Fruit fly (Drosophila melanogaster): Measurements from ENCODE around the gene spo.
A peak's percentile ranks its signal among the peaks of the same experiment; 100 is the strongest.

dm6 chr3L:5637477-5637876 lies 45.1 kb upstream of the spo start:
- peak; percentile 90 for TF ChIP-seq Eip78C (GFP tag)
- TF ChIP-seq ss (GFP tag; optimal IDR thresholded peaks at IDR 0.05): peak; percentile 19 to 65
- TF ChIP-seq CG10669 (GFP tag; optimal IDR thresholded peaks at IDR 0.05): peak; percentile 63
- no peak for TF ChIP-seq CG11294 (GFP tag; IDR thresholded peaks at IDR 0.05)
- no peak for TF ChIP-seq Eip93F (GFP tag; optimal IDR thresholded peaks at IDR 0.05)
- peak; percentile 47 for TF ChIP-seq cyc (GFP tag; optimal IDR thresholded peaks at IDR 0.05)
- TF ChIP-seq Eip75B (GFP tag; optimal IDR thresholded peaks at IDR 0.05): peak; percentile 73
- peak; percentile 51 for TF ChIP-seq Blimp-1 (GFP tag; optimal IDR thresholded peaks at IDR 0.05)
- peak; percentile 8 for TF ChIP-seq Ets21C (GFP tag; optimal IDR thresholded peaks at IDR 0.05)
- peak; percentile 67 for TF ChIP-seq CG32006 (GFP tag; optimal IDR thresholded peaks at IDR 0.05)
- peak; percentile 60 for TF ChIP-seq esn (GFP tag; optimal IDR thresholded peaks at IDR 0.05)
